Worm (Caenorhabditis elegans): ENCODE measurements around the gene T07A5.1.

- TF ChIP-seq nhr-77 (tag; optimal IDR thresholded peaks at IDR 0.05) (no peak), mml-1 (tag; optimal IDR thresholded peaks at IDR 0.05) (no peak), nhr-25 (tag; optimal IDR thresholded peaks at IDR 0.05) (no peak), jun-1 (tag; optimal IDR thresholded peaks at IDR 0.05) (no peak), aly-2 (tag; optimal IDR thresholded peaks at IDR 0.05) (no peak), nhr-237 (tag; optimal IDR thresholded peaks at IDR 0.05) (no peak), nhr-12 (tag; optimal IDR thresholded peaks at IDR 0.05) (no peak), sea-2 (GFP tag; optimal IDR thresholded peaks at IDR 0.05) (no peak)
Observed at ce11 chrIII:10351595-10352207, 45.7 kb upstream of the T07A5.1 start, which contains the start of gene T07C4.3.

Measured in whole organism, L3 larva.